Worm (Caenorhabditis elegans) whole organism, mixed stage, embryonic: ENCODE results near the gene nlp-60.

Experiments
- M03D4.4 ChIP-seq: sonication (generic microtip); optimal IDR thresholded peaks from 2 replicates; lab custom pipeline; 2017; ENCODE audit warnings: mild to moderate bottlenecking, missing genetic modification characterization, missing compliant biosample characterization
- bed-3 ChIP-seq: fragments of 200-800 bp; sonication (Bioruptor generic); optimal IDR thresholded peaks from 3 replicates; lab custom pipeline; 2018; ENCODE audit warnings: mild to moderate bottlenecking, missing genetic modification characterization, moderate library complexity, missing compliant biosample characterization
- blmp-1 ChIP-seq: fragments of 150-350 bp; optimal IDR thresholded peaks from 2 replicates; lab custom pipeline; 2014; ENCODE audit warnings: missing biosample characterization, missing genetic modification characterization
- ceh-43 ChIP-seq: fragments of 200-800 bp; sonication (Bioruptor generic); optimal IDR thresholded peaks from 2 replicates; lab custom pipeline; 2018; ENCODE audit warnings: mild to moderate bottlenecking, missing genetic modification characterization, moderate library complexity, missing compliant biosample characterization
- ceh-83 ChIP-seq: fragments of 200-800 bp; sonication (Bioruptor generic); optimal IDR thresholded peaks from 2 replicates; lab custom pipeline; 2018; ENCODE audit warnings: mild to moderate bottlenecking, missing genetic modification characterization, missing compliant biosample characterization
- ces-1 ChIP-seq: fragments of 150-350 bp; optimal IDR thresholded peaks from 2 replicates; lab custom pipeline; 2014; ENCODE audit warnings: missing biosample characterization, missing genetic modification reagents, missing genetic modification characterization
- cnd-1 ChIP-seq: fragments of 200-800 bp; sonication (Bioruptor generic); optimal IDR thresholded peaks from 2 replicates; lab custom pipeline; 2018; ENCODE audit warnings: mild to moderate bottlenecking, missing genetic modification characterization, missing compliant biosample characterization
- drap-1 ChIP-seq: fragments of 200-800 bp; sonication (Bioruptor generic); optimal IDR thresholded peaks from 3 replicates; lab custom pipeline; 2018; ENCODE audit warnings: mild to moderate bottlenecking, missing genetic modification characterization, missing compliant biosample characterization
- elt-3 ChIP-seq: fragments of 150-350 bp; optimal IDR thresholded peaks from 2 replicates; lab custom pipeline; 2014; ENCODE audit warnings: missing biosample characterization, missing genetic modification characterization
- flh-1 ChIP-seq: fragments of 200-800 bp; sonication (Bioruptor generic); optimal IDR thresholded peaks from 2 replicates; lab custom pipeline; 2018; ENCODE audit warnings: mild to moderate bottlenecking, missing genetic modification characterization, moderate library complexity, missing compliant biosample characterization
- ham-2 ChIP-seq: fragments of 200-800 bp; sonication (Bioruptor generic); optimal IDR thresholded peaks from 2 replicates; lab custom pipeline; 2018; ENCODE audit warnings: mild to moderate bottlenecking, missing genetic modification characterization, missing compliant biosample characterization
- hlh-1 ChIP-seq: fragments of 150-350 bp; optimal IDR thresholded peaks from 2 replicates; lab custom pipeline; 2014; ENCODE audit warnings: missing biosample characterization, missing genetic modification reagents, missing genetic modification characterization
- lin-13 ChIP-seq: fragments of 150-350 bp; optimal IDR thresholded peaks from 2 replicates; lab custom pipeline; 2014; ENCODE audit warnings: missing biosample characterization, missing genetic modification characterization
- lin-32 ChIP-seq: fragments of 200-800 bp; sonication (Bioruptor generic); optimal IDR thresholded peaks from 2 replicates; lab custom pipeline; 2018; ENCODE audit warnings: mild to moderate bottlenecking, missing genetic modification characterization, missing compliant biosample characterization
- lsy-2 ChIP-seq: fragments of 150-350 bp; optimal IDR thresholded peaks from 2 replicates; lab custom pipeline; 2014; ENCODE audit warnings: missing biosample characterization, missing genetic modification characterization
- mab-5 ChIP-seq: fragments of 150-350 bp; optimal IDR thresholded peaks from 2 replicates; lab custom pipeline; 2014; ENCODE audit warnings: missing biosample characterization, missing genetic modification characterization
- mep-1 ChIP-seq: fragments of 150-350 bp; optimal IDR thresholded peaks from 2 replicates; lab custom pipeline; 2017; ENCODE audit warnings: missing biosample characterization, missing genetic modification reagents, missing genetic modification characterization, inconsistent platforms
- mls-2 ChIP-seq: sonication (generic microtip); optimal IDR thresholded peaks from 2 replicates; lab custom pipeline; 2016; ENCODE audit warnings: mild to moderate bottlenecking, missing genetic modification characterization, moderate library complexity, missing compliant biosample characterization
- nhr-12 ChIP-seq: fragments of 150-350 bp; optimal IDR thresholded peaks from 2 replicates; lab custom pipeline; 2014; ENCODE audit warnings: missing biosample characterization, missing genetic modification characterization
- nhr-2 ChIP-seq: fragments of 150-350 bp; optimal IDR thresholded peaks from 2 replicates; lab custom pipeline; 2014; ENCODE audit warnings: missing biosample characterization, missing genetic modification characterization
- nhr-237 ChIP-seq: fragments of 150-350 bp; optimal IDR thresholded peaks from 2 replicates; lab custom pipeline; 2014; ENCODE audit warnings: missing biosample characterization, missing genetic modification characterization
- nhr-28 ChIP-seq: fragments of 150-350 bp; optimal IDR thresholded peaks from 2 replicates; lab custom pipeline; 2014; ENCODE audit warnings: missing biosample characterization, missing genetic modification characterization
- nhr-76 ChIP-seq: sonication (generic microtip); optimal IDR thresholded peaks from 2 replicates; lab custom pipeline; 2017; ENCODE audit warnings: missing biosample characterization, missing genetic modification characterization
- pha-4 ChIP-seq: fragments of 150-350 bp; optimal IDR thresholded peaks from 2 replicates; lab custom pipeline; 2018; ENCODE audit warnings: missing biosample characterization, missing genetic modification reagents, missing genetic modification characterization
- snpc-4 ChIP-seq: fragments of 150-350 bp; optimal IDR thresholded peaks from 2 replicates; lab custom pipeline; 2014; ENCODE audit warnings: missing biosample characterization, missing genetic modification characterization
- tbx-8 ChIP-seq: fragments of 200-800 bp; sonication (Bioruptor generic); optimal IDR thresholded peaks from 2 replicates; lab custom pipeline; 2018; ENCODE audit warnings: mild to moderate bottlenecking, missing genetic modification characterization, moderate library complexity, missing compliant biosample characterization
- unc-120 ChIP-seq: sonication (generic microtip); optimal IDR thresholded peaks from 2 replicates; lab custom pipeline; 2017; ENCODE audit warnings: missing genetic modification characterization, missing compliant biosample characterization; ENCODE audit not compliant: poor library complexity, severe bottlenecking
- unc-39 ChIP-seq: fragments of 150-350 bp; optimal IDR thresholded peaks from 2 replicates; lab custom pipeline; 2014; ENCODE audit warnings: missing biosample characterization, missing genetic modification characterization
- zip-8 ChIP-seq: fragments of 150-350 bp; optimal IDR thresholded peaks from 2 replicates; lab custom pipeline; 2014; ENCODE audit warnings: missing biosample characterization, missing genetic modification characterization
- ztf-11 ChIP-seq: fragments of 150-350 bp; optimal IDR thresholded peaks from 2 replicates; lab custom pipeline; 2014; ENCODE audit warnings: missing biosample characterization, missing genetic modification characterization

Gene nlp-60

ce11 chrIV:8668635-8669034, 10.5 kb downstream of the nlp-60 start, which contains the start of gene cdh-5:
TSS of gene cdh-5 (plus strand) at chrIV:8668935.
- TF ChIP-seq hlh-1 (tag; lab: Kevin White, UChicago) (no peak), tbx-8 (GFP tag; lab: Kevin White, UChicago) (no peak), zip-8 (tag; lab: Kevin White, UChicago) (no peak)
- TF ChIP-seq, all 35 proteins: peak for 0

- TF ChIP-seq mls-2 = no peak
- no peak for TF ChIP-seq M03D4.4 (tag; lab: Kevin White, UChicago)
- no peak for TF ChIP-seq tbx-8 (GFP tag; lab: Kevin White, UChicago)
- TF ChIP-seq lin-13 = no peak
- no peak for TF ChIP-seq unc-39 (tag; lab: Kevin White, UChicago)
- TF ChIP-seq nhr-12 = no peak
- no peak for TF ChIP-seq lin-32 (GFP tag; lab: Kevin White, UChicago)
- no peak for TF ChIP-seq nhr-76 (tag; lab: Kevin White, UChicago)
- TF ChIP-seq mep-1 (tag; lab: Kevin White, UChicago) = no peak
- no peak for TF ChIP-seq cnd-1 (tag; lab: Kevin White, UChicago)
- no peak for TF ChIP-seq unc-120
- TF ChIP-seq zip-8 (tag; lab: Kevin White, UChicago) = no peak
- TF ChIP-seq nhr-2 (tag; lab: Kevin White, UChicago) = no peak
- no peak for TF ChIP-seq ztf-11
- TF ChIP-seq ceh-43 = no peak
- no peak for TF ChIP-seq nhr-237 (tag; lab: Kevin White, UChicago)
- TF ChIP-seq nhr-28 (tag; lab: Kevin White, UChicago) = no peak
- no peak for TF ChIP-seq pha-4 (tag; lab: Kevin White, UChicago)
- no peak for TF ChIP-seq snpc-4 (tag; lab: Kevin White, UChicago)
- no peak for TF ChIP-seq ham-2 (GFP tag; lab: Kevin White, UChicago)
Measured at ce11 chrIV:8665778-8666177, 13.3 kb downstream of the nlp-60 start.

ce11 chrIV:8658122-8658521, 21.0 kb downstream of the nlp-60 start, which contains the start of gene C49C8.6:
TSS of gene C49C8.6 (minus strand) at chrIV:8658222.
- TF ChIP-seq nhr-12 (no peak), nhr-76 (tag; lab: Kevin White, UChicago) (no peak), ces-1 (GFP tag; lab: Kevin White, UChicago) (no peak), pha-4 (tag; lab: Kevin White, UChicago) (no peak), mep-1 (tag; lab: Kevin White, UChicago) (no peak), nhr-237 (tag; lab: Kevin White, UChicago) (no peak), mls-2 (no peak), nhr-28 (tag; lab: Kevin White, UChicago) (no peak), lin-32 (GFP tag; lab: Kevin White, UChicago) (no peak), tbx-8 (GFP tag; lab: Kevin White, UChicago) (no peak), mab-5 (tag; lab: Kevin White, UChicago) (no peak), M03D4.4 (tag; lab: Kevin White, UChicago) (no peak), cnd-1 (tag; lab: Kevin White, UChicago) (no peak), ztf-11 (no peak), blmp-1 (tag; lab: Kevin White, UChicago) (no peak), lsy-2 (tag; lab: Kevin White, UChicago) (no peak), bed-3 (no peak), flh-1 (no peak), elt-3 (no peak), hlh-1 (tag; lab: Kevin White, UChicago) (no peak)

ce11 chrIV:8654115-8654628, 25.0 kb downstream of the nlp-60 start, which contains the start of gene C49C8.1:
TSS of gene C49C8.1 (plus strand) at chrIV:8654578.
- TF ChIP-seq M03D4.4 (tag; lab: Kevin White, UChicago) (no peak), zip-8 (tag; lab: Kevin White, UChicago) (peak; percentile 92)

ce11 chrIV:8653592-8653991, 25.5 kb downstream of the nlp-60 start, which contains the start of gene C49C8.5:
TSS of gene C49C8.5 (minus strand) at chrIV:8653664.
- TF ChIP-seq ztf-11 = no peak
- TF ChIP-seq nhr-76 (tag; lab: Kevin White, UChicago) = no peak
- TF ChIP-seq lin-32 (GFP tag; lab: Kevin White, UChicago) = no peak
- TF ChIP-seq nhr-237 (tag; lab: Kevin White, UChicago) = no peak
- TF ChIP-seq nhr-28 (tag; lab: Kevin White, UChicago) = no peak
- TF ChIP-seq ceh-83 (GFP tag; lab: Kevin White, UChicago) = no peak
- TF ChIP-seq unc-120 = no peak
- no peak for TF ChIP-seq zip-8 (tag; lab: Kevin White, UChicago)
- no peak for TF ChIP-seq lsy-2 (tag; lab: Kevin White, UChicago)
- TF ChIP-seq drap-1 = no peak
